Fruit fly (Drosophila melanogaster) whole organism, embryonic: ENCODE data around the gene defl.

ENCODE experiments used
- CG2712 ChIP-seq: fragments of 200-800 bp; optimal IDR thresholded peaks from 3 replicates; lab custom pipeline; 2019; ENCODE audit warnings: missing biosample characterization, mild to moderate bottlenecking, missing genetic modification characterization, moderate library complexity
- Chrac-16 ChIP-seq: fragments of 200-800 bp; sonication (Bioruptor generic); optimal IDR thresholded peaks from 3 replicates; lab custom pipeline; 2016; ENCODE audit warnings: missing biosample characterization, missing genetic modification characterization
- Max ChIP-seq: fragments of 200-800 bp; sonication (Bioruptor generic); optimal IDR thresholded peaks from 2 replicates; lab custom pipeline; 2016; ENCODE audit warnings: missing biosample characterization, mild to moderate bottlenecking, missing genetic modification characterization
- aop ChIP-seq: fragments of 200-800 bp; sonication (Bioruptor generic); IDR thresholded peaks from 2 replicates; pipeline ENCODE4 v1.3.6; 2022; ENCODE audit warnings: missing biosample characterization, missing genetic modification characterization
- grn ChIP-seq: fragments of 200-800 bp; sonication (Bioruptor generic); optimal IDR thresholded peaks from 3 replicates; lab custom pipeline; 2017; ENCODE audit warnings: missing biosample characterization, missing genetic modification characterization
- h ChIP-seq: fragments of >200 bp; optimal IDR thresholded peaks from 2 replicates; lab custom pipeline; 2017
- insv ChIP-seq, 2 experiments: fragments of 200-800 bp; sonication (Bioruptor generic); optimal IDR thresholded peaks; 3 replicates each; lab custom pipeline; 2016 to 2018; ENCODE audit warnings: missing biosample characterization in 2 of 2, missing genetic modification characterization in 2 of 2
- kay ChIP-seq: fragments of 200-800 bp; sonication (Bioruptor generic); optimal IDR thresholded peaks from 2 replicates; lab custom pipeline; 2016; ENCODE audit warnings: missing biosample characterization, missing genetic modification characterization
- sqz ChIP-seq: fragments of 200-800 bp; sonication (Bioruptor generic); optimal IDR thresholded peaks from 3 replicates; lab custom pipeline; 2018; ENCODE audit warnings: missing biosample characterization, mild to moderate bottlenecking, missing genetic modification characterization

DNA sequence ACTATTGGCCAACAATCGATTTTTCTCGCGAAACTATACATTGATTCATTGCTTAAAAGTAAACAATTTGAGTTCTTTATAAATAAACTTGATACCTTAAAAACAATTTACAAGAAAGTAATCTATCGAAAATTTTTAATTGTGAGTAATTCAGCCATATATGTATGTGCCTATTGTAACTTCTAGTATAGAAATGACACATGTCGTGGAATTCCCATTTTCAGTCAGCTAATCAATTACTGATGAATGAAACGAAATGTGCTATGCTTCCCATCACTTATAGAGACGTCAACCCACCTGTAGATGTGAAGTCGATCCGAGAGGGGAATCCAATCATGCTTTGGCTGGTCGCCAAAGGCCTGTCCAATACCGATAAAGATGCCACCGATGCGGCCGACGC is 12.0 kb upstream of the defl start:
- TF ChIP-seq kay (GFP tag; lab: Kevin White, UChicago) (no peak), sqz (GFP tag; lab: Kevin White, UChicago) (no peak), Chrac-16 (no peak), Max (GFP tag; lab: Kevin White, UChicago) (no peak), CG2712 (tag; lab: Kevin White, UChicago) (no peak), aop (GFP tag; lab: Robert Waterston, UW) (no peak), h (no peak), insv (GFP tag; optimal IDR thresholded peaks at IDR 0.05; lab: Kevin White, UChicago) (no peak), grn (GFP tag; lab: Kevin White, UChicago) (no peak)
